Fruit fly (Drosophila melanogaster) whole organism, adult: Measurements from ENCODE around the gene Hgsnat.

Source experiments
- CG11617 ChIP-seq: fragments of 200-800 bp; sonication (Bioruptor generic); optimal IDR thresholded peaks from 2 replicates; lab custom pipeline; 2017; ENCODE audit warnings: mild to moderate bottlenecking, missing biosample characterization, missing genetic modification reagents, missing genetic modification characterization
- CG12768 ChIP-seq: fragments of 200-800 bp; sonication (Bioruptor generic); optimal IDR thresholded peaks from 2 replicates; lab custom pipeline; 2017; ENCODE audit warnings: missing biosample characterization, missing genetic modification characterization, mild to moderate bottlenecking, moderate library complexity, missing genetic modification reagents
- CG14711 ChIP-seq: fragments of 200-800 bp; sonication (Bioruptor generic); optimal IDR thresholded peaks from 2 replicates; lab custom pipeline; 2018; ENCODE audit warnings: missing biosample characterization, mild to moderate bottlenecking, missing genetic modification characterization, moderate library complexity
- CG1620 ChIP-seq: fragments of 200-800 bp; sonication (Bioruptor generic); optimal IDR thresholded peaks from 2 replicates; lab custom pipeline; 2016; ENCODE audit warnings: missing biosample characterization, missing genetic modification characterization
- CG33017 ChIP-seq: fragments of 200-800 bp; sonication (Bioruptor generic); optimal IDR thresholded peaks from 2 replicates; lab custom pipeline; 2018; ENCODE audit warnings: missing biosample characterization, mild to moderate bottlenecking, missing genetic modification characterization, moderate library complexity
- CG5204 ChIP-seq: fragments of 200-800 bp; sonication (Bioruptor generic); optimal IDR thresholded peaks from 2 replicates; lab custom pipeline; 2016; ENCODE audit warnings: missing biosample characterization, missing genetic modification characterization
- CG7045 ChIP-seq: fragments of 200-800 bp; sonication (Bioruptor generic); optimal IDR thresholded peaks from 2 replicates; lab custom pipeline; 2017; ENCODE audit warnings: missing biosample characterization, mild to moderate bottlenecking, missing genetic modification characterization
- CG7101 ChIP-seq: fragments of 200-800 bp; sonication (Bioruptor generic); optimal IDR thresholded peaks from 2 replicates; lab custom pipeline; 2018; ENCODE audit warnings: missing biosample characterization, mild to moderate bottlenecking, missing genetic modification characterization, moderate library complexity
- Clk ChIP-seq: fragments of 200-800 bp; sonication (Bioruptor generic); optimal IDR thresholded peaks from 2 replicates; lab custom pipeline; 2017; ENCODE audit warnings: missing biosample characterization, missing genetic modification characterization
- Crg-1 ChIP-seq: fragments of 200-800 bp; sonication (Bioruptor generic); optimal IDR thresholded peaks from 2 replicates; lab custom pipeline; 2016; ENCODE audit warnings: missing biosample characterization, missing genetic modification characterization
- Hr96 ChIP-seq: fragments of 200-800 bp; sonication (Bioruptor generic); optimal IDR thresholded peaks from 2 replicates; lab custom pipeline; 2016; ENCODE audit warnings: missing biosample characterization, missing genetic modification characterization
- Mnt ChIP-seq: fragments of 200-800 bp; sonication (Bioruptor generic); optimal IDR thresholded peaks from 2 replicates; lab custom pipeline; 2016; ENCODE audit warnings: missing biosample characterization, mild to moderate bottlenecking, missing genetic modification characterization
- bab1 ChIP-seq: fragments of 200-800 bp; sonication (Bioruptor generic); optimal IDR thresholded peaks from 3 replicates; lab custom pipeline; 2019; ENCODE audit warnings: missing biosample characterization, mild to moderate bottlenecking, missing genetic modification characterization, moderate library complexity
- cic ChIP-seq: fragments of 200-800 bp; sonication (Bioruptor generic); optimal IDR thresholded peaks from 2 replicates; lab custom pipeline; 2017; ENCODE audit warnings: missing biosample characterization, mild to moderate bottlenecking, missing genetic modification characterization, moderate library complexity
- cnc ChIP-seq, 2 experiments: fragments of >200 bp; optimal IDR thresholded peaks; 2 replicates each; lab custom pipeline; 2017
- kay ChIP-seq: fragments of 200-800 bp; sonication (Bioruptor generic); peaks from one replicate; lab custom pipeline; 2016; ENCODE audit warnings: missing biosample characterization, missing genetic modification characterization, borderline replicate concordance
- ovo ChIP-seq: fragments of 200-800 bp; sonication (Bioruptor generic); optimal IDR thresholded peaks from 2 replicates; lab custom pipeline; 2016; ENCODE audit warnings: missing biosample characterization, missing genetic modification characterization
- pad ChIP-seq: fragments of 200-800 bp; sonication (Bioruptor generic); optimal IDR thresholded peaks from 3 replicates; lab custom pipeline; 2017; ENCODE audit warnings: missing biosample characterization, missing genetic modification characterization, mild to moderate bottlenecking, moderate library complexity, missing genetic modification reagents
- tj ChIP-seq: fragments of 200-800 bp; sonication (Bioruptor generic); optimal IDR thresholded peaks from 3 replicates; lab custom pipeline; 2017; ENCODE audit warnings: missing biosample characterization, mild to moderate bottlenecking, missing genetic modification characterization, moderate library complexity
- toe ChIP-seq: fragments of 200-800 bp; sonication (Bioruptor generic); optimal IDR thresholded peaks from 2 replicates; lab custom pipeline; 2016; ENCODE audit warnings: missing biosample characterization, missing genetic modification characterization

Hgsnat gene

dm6 chrX:4919040-4919881, 731 bp downstream of the Hgsnat start:
- TF ChIP-seq cic (GFP tag; lab: Kevin White, UChicago) = peak; percentile 26
- TF ChIP-seq bab1 = peak; percentile 80
- peak; percentile 87 for TF ChIP-seq tj (GFP tag; lab: Kevin White, UChicago)
- peak; percentile 88 for TF ChIP-seq CG7101 (tag; lab: Kevin White, UChicago)
- peak; percentile 64 for TF ChIP-seq CG5204 (GFP tag; lab: Kevin White, UChicago)
- peak; percentile 69 for TF ChIP-seq pad (GFP tag; lab: Kevin White, UChicago)
- TF ChIP-seq CG12768 (GFP tag; lab: Kevin White, UChicago) = peak; percentile 88
- no peak for TF ChIP-seq cnc (optimal IDR thresholded peaks at IDR 0.05; lab: Kevin White, UChicago)
- TF ChIP-seq kay (GFP tag; lab: Kevin White, UChicago) = no peak
- peak; percentile 59 for TF ChIP-seq toe (GFP tag; lab: Kevin White, UChicago)
- TF ChIP-seq CG11617 (GFP tag; lab: Kevin White, UChicago) = peak; percentile 58
- peak; percentile 38 for TF ChIP-seq Clk (GFP tag; lab: Kevin White, UChicago)
- peak; percentile 61 for TF ChIP-seq CG7045 (GFP tag; lab: Kevin White, UChicago)
- TF ChIP-seq ovo = no peak
- peak; percentile 82 for TF ChIP-seq Hr96 (GFP tag; lab: Kevin White, UChicago)
- TF ChIP-seq Crg-1 (GFP tag; lab: Kevin White, UChicago) = peak; percentile 38
- peak; percentile 52 for TF ChIP-seq CG1620
- peak; percentile 86 for TF ChIP-seq CG33017
- peak; percentile 83 for TF ChIP-seq CG14711 (tag; lab: Kevin White, UChicago)
- TF ChIP-seq Mnt (GFP tag; lab: Kevin White, UChicago) = peak; percentile 40

DNA sequence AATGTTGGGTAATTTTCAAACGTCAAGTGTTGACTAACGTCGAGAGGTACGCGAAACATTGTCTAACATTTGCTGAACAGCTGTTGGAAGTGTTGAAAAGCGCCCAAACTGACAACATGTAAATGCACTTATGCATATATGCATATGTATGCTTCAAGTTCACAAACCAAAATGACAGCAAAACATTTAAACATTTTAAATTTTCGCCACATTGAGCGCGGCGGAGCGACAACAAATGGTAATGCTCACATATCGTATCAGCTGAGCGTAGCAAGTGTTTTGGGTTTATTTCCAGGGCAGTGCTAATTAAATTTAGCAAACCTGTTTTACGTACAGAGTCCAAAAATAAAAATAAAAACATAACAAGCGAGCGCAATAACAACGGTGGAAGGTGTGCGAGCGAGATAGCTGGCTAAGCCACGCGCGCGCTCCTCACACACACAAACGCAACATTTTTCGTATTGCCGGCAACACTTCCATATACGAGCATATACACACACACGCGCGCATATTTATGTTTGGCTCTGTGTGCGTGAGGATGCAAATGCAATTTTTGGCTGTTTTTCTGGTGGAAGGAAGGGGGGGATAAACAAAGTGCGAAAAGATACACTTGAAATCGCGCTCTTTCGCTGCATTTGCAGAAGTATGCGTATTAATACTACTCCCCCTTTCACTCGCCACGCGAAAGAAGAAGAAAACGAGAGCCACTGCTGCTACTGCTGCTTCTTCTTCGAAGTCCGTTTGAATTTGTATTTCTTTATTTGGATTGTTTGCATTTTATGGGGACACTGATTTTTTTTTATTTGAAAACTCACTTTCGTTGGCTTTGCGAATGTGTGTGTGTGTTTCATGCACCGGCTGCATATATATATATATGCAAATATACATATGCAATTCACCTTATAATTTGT, 11.8 kb downstream of the Hgsnat start:
- TF ChIP-seq Crg-1 (GFP tag; lab: Kevin White, UChicago) (peak; percentile 87), Mnt (GFP tag; lab: Kevin White, UChicago) (peak; percentile 90), CG12768 (GFP tag; lab: Kevin White, UChicago) (peak; percentile 62), CG7101 (tag; lab: Kevin White, UChicago) (peak; percentile 83), toe (GFP tag; lab: Kevin White, UChicago) (no peak), cic (GFP tag; lab: Kevin White, UChicago) (peak; percentile 48), pad (GFP tag; lab: Kevin White, UChicago) (peak; percentile 76), CG33017 (peak; percentile 64), CG11617 (GFP tag; lab: Kevin White, UChicago) (peak; percentile 82), kay (GFP tag; lab: Kevin White, UChicago) (no peak), bab1 (peak; percentile 43), Hr96 (GFP tag; lab: Kevin White, UChicago) (no peak), CG5204 (GFP tag; lab: Kevin White, UChicago) (peak; percentile 58), cnc (optimal IDR thresholded peaks at IDR 0.05; lab: Kevin White, UChicago) (no peak), ovo (peak; percentile 48), CG7045 (GFP tag; lab: Kevin White, UChicago) (peak; percentile 33), tj (GFP tag; lab: Kevin White, UChicago) (peak; percentile 77), CG14711 (tag; lab: Kevin White, UChicago) (peak; percentile 60), Clk (GFP tag; lab: Kevin White, UChicago) (peak; percentile 10), CG1620 (peak; percentile 78)

DNA sequence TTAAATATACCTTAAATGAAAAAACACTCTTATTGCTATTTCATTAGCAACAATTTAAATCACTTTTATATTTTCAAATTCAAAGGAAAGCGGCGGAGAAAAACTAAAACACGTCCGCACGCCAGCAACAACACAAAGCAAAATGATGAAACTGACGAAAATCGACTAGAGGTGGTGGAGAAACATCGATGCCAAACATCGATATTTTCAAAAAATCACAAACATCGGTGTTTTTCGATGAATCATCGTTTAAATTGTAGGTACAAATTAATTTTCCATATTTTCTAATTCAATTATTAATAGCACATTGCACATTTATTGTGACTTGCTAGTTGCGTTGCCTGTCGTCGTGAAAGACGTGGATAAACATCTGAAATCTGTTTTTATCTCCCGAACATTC, 12.5 kb downstream of the Hgsnat start:
- TF ChIP-seq Hr96 (GFP tag; lab: Kevin White, UChicago) (no peak), bab1 (peak; percentile 28), Mnt (GFP tag; lab: Kevin White, UChicago) (no peak), Crg-1 (GFP tag; lab: Kevin White, UChicago) (peak; percentile 3), tj (GFP tag; lab: Kevin White, UChicago) (peak; percentile 42), kay (GFP tag; lab: Kevin White, UChicago) (peak; percentile 79), CG1620 (peak; percentile 1)

- TF ChIP-seq CG5204 (GFP tag; lab: Kevin White, UChicago) = no peak
- TF ChIP-seq bab1 = peak; percentile 12
- peak; percentile 39 for TF ChIP-seq tj (GFP tag; lab: Kevin White, UChicago)
- peak; percentile 9 for TF ChIP-seq Mnt (GFP tag; lab: Kevin White, UChicago)
- TF ChIP-seq Crg-1 (GFP tag; lab: Kevin White, UChicago) = peak; percentile 29
- peak; percentile 53 for TF ChIP-seq ovo
These were observed 17.7 kb downstream of the Hgsnat start for dm6 chrX:4935979-4936843.
